Fruit fly (Drosophila melanogaster) whole organism, embryonic: ENCODE results near the gene CG7650.

Experiments used
- Atf6 ChIP-seq: fragments of 200-800 bp; sonication (Bioruptor generic); IDR thresholded peaks from 2 replicates; pipeline ENCODE4 v1.3.6; 2022; ENCODE audit warnings: missing biosample characterization, missing genetic modification characterization
- B-H2 ChIP-seq: fragments of 200-800 bp; sonication (Bioruptor generic); optimal IDR thresholded peaks from 2 replicates; lab custom pipeline; 2018; ENCODE audit warnings: missing biosample characterization, mild to moderate bottlenecking, missing genetic modification characterization
- BtbVII ChIP-seq: fragments of 200-800 bp; sonication (Bioruptor generic); optimal IDR thresholded peaks from 3 replicates; lab custom pipeline; 2017; ENCODE audit warnings: missing biosample characterization, mild to moderate bottlenecking, missing genetic modification characterization
- Bteb2 ChIP-seq: fragments of 200-800 bp; sonication (Bioruptor generic); optimal IDR thresholded peaks from 2 replicates; lab custom pipeline; 2016; ENCODE audit warnings: missing biosample characterization, missing genetic modification characterization
- CG10267 ChIP-seq: fragments of 200-800 bp; sonication (Bioruptor generic); optimal IDR thresholded peaks from 2 replicates; lab custom pipeline; 2018; ENCODE audit warnings: missing biosample characterization, mild to moderate bottlenecking, missing genetic modification characterization, moderate library complexity
- CG10543 ChIP-seq: fragments of 200-800 bp; sonication (Bioruptor generic); optimal IDR thresholded peaks from 3 replicates; lab custom pipeline; 2017; ENCODE audit warnings: missing biosample characterization, mild to moderate bottlenecking, missing genetic modification characterization, moderate library complexity
- CG11093 ChIP-seq: fragments of 200-800 bp; sonication (Bioruptor generic); IDR thresholded peaks from 3 replicates; pipeline ENCODE4 v1.3.6; 2022; ENCODE audit warnings: missing biosample characterization, missing genetic modification characterization
- CG11456 ChIP-seq: fragments of 200-800 bp; sonication (Bioruptor generic); IDR thresholded peaks from 3 replicates; pipeline ENCODE4 v1.3.6; 2022; ENCODE audit warnings: missing biosample characterization, missing genetic modification characterization
- CG11504 ChIP-seq: fragments of 200-800 bp; sonication (Bioruptor generic); optimal IDR thresholded peaks from 3 replicates; lab custom pipeline; 2019; ENCODE audit warnings: missing biosample characterization, mild to moderate bottlenecking, missing genetic modification characterization, moderate library complexity
- CG12769 ChIP-seq: fragments of 200-800 bp; sonication (Bioruptor generic); optimal IDR thresholded peaks from 2 replicates; lab custom pipeline; 2019; ENCODE audit warnings: missing biosample characterization, mild to moderate bottlenecking, missing genetic modification characterization, moderate library complexity
- CG14441 ChIP-seq: fragments of 200-800 bp; sonication (Bioruptor generic); IDR thresholded peaks from 2 replicates; pipeline ENCODE4 v1.3.6; 2022; ENCODE audit warnings: missing biosample characterization, missing genetic modification characterization
- CG15073 ChIP-seq: fragments of 200-800 bp; sonication (Bioruptor generic); optimal IDR thresholded peaks from 2 replicates; lab custom pipeline; 2016; ENCODE audit warnings: missing biosample characterization, missing genetic modification characterization
- CG16815 ChIP-seq: fragments of 200-800 bp; sonication (Bioruptor generic); optimal IDR thresholded peaks from 3 replicates; lab custom pipeline; 2017; ENCODE audit warnings: missing biosample characterization, mild to moderate bottlenecking, missing genetic modification characterization
- CG2712 ChIP-seq: fragments of 200-800 bp; optimal IDR thresholded peaks from 3 replicates; lab custom pipeline; 2019; ENCODE audit warnings: missing biosample characterization, mild to moderate bottlenecking, missing genetic modification characterization, moderate library complexity
- CG31441 ChIP-seq: fragments of 200-800 bp; sonication (Bioruptor generic); IDR thresholded peaks from 2 replicates; pipeline ENCODE4 v1.3.6; 2022; ENCODE audit warnings: missing biosample characterization, missing genetic modification characterization
- CG34376 ChIP-seq: fragments of 200-800 bp; sonication (Bioruptor generic); optimal IDR thresholded peaks from 2 replicates; lab custom pipeline; 2018; ENCODE audit warnings: missing biosample characterization, mild to moderate bottlenecking, missing genetic modification characterization
- CG3847 ChIP-seq: fragments of 200-800 bp; sonication (Bioruptor generic); IDR thresholded peaks from 2 replicates; pipeline ENCODE4 v1.3.6; 2022; ENCODE audit warnings: missing biosample characterization, missing genetic modification characterization
- CG4360 ChIP-seq: fragments of 200-800 bp; sonication (Bioruptor generic); IDR thresholded peaks from 2 replicates; pipeline ENCODE4 v1.3.6; 2022; ENCODE audit warnings: missing biosample characterization, missing genetic modification characterization
- CG6765 ChIP-seq: fragments of 200-800 bp; sonication (Bioruptor generic); optimal IDR thresholded peaks from 3 replicates; lab custom pipeline; 2017; ENCODE audit warnings: missing biosample characterization, mild to moderate bottlenecking, missing genetic modification characterization
- CG9727 ChIP-seq: fragments of 200-800 bp; sonication (Bioruptor generic); optimal IDR thresholded peaks from 3 replicates; lab custom pipeline; 2017; ENCODE audit warnings: missing biosample characterization, mild to moderate bottlenecking, missing genetic modification characterization
- CG9797 ChIP-seq: fragments of 200-800 bp; sonication (Bioruptor generic); optimal IDR thresholded peaks from 3 replicates; lab custom pipeline; 2018; ENCODE audit warnings: missing biosample characterization, mild to moderate bottlenecking, missing genetic modification characterization
- CG9817 ChIP-seq: fragments of 200-800 bp; sonication (Bioruptor generic); optimal IDR thresholded peaks from 2 replicates; lab custom pipeline; 2018; ENCODE audit warnings: missing biosample characterization, mild to moderate bottlenecking, missing genetic modification characterization, moderate library complexity
- D19A ChIP-seq: fragments of 200-800 bp; optimal IDR thresholded peaks from 3 replicates; lab custom pipeline; 2019; ENCODE audit warnings: missing biosample characterization, mild to moderate bottlenecking, missing genetic modification characterization, moderate library complexity
- ERR ChIP-seq: fragments of 200-800 bp; sonication (Bioruptor generic); optimal IDR thresholded peaks from 2 replicates; lab custom pipeline; 2016; ENCODE audit warnings: missing biosample characterization, missing genetic modification characterization
- Fer1 ChIP-seq: fragments of 200-800 bp; sonication (Bioruptor generic); optimal IDR thresholded peaks from 2 replicates; lab custom pipeline; 2017; ENCODE audit warnings: missing biosample characterization, mild to moderate bottlenecking, missing genetic modification characterization
- Fer2 ChIP-seq: fragments of 200-800 bp; sonication (Bioruptor generic); optimal IDR thresholded peaks from 2 replicates; lab custom pipeline; 2018; ENCODE audit warnings: missing biosample characterization, mild to moderate bottlenecking, missing genetic modification characterization, moderate library complexity
- HLHmδ ChIP-seq: fragments of 200-800 bp; sonication (Bioruptor generic); optimal IDR thresholded peaks from 2 replicates; lab custom pipeline; 2018; ENCODE audit warnings: missing biosample characterization, mild to moderate bottlenecking, missing genetic modification characterization, moderate library complexity
- Hr3 ChIP-seq: fragments of 200-800 bp; sonication (Bioruptor generic); optimal IDR thresholded peaks from 3 replicates; lab custom pipeline; 2016; ENCODE audit warnings: missing biosample characterization, missing genetic modification characterization
- Hsf ChIP-seq: fragments of 200-800 bp; sonication (Bioruptor generic); optimal IDR thresholded peaks from 3 replicates; lab custom pipeline; 2016; ENCODE audit warnings: missing biosample characterization, missing genetic modification characterization
- MESR4 ChIP-seq: fragments of 200-800 bp; sonication (Bioruptor generic); optimal IDR thresholded peaks from 2 replicates; lab custom pipeline; 2018; ENCODE audit warnings: missing biosample characterization, mild to moderate bottlenecking, missing genetic modification characterization, moderate library complexity
- Mad ChIP-seq: fragments of 200-800 bp; sonication (Bioruptor generic); optimal IDR thresholded peaks from 2 replicates; lab custom pipeline; 2016; ENCODE audit warnings: missing biosample characterization, missing genetic modification characterization
- Oaz ChIP-seq: fragments of 200-800 bp; sonication (Bioruptor generic); IDR thresholded peaks from 2 replicates; pipeline ENCODE4 v1.3.6; 2022; ENCODE audit warnings: missing biosample characterization, missing genetic modification characterization
- Pdp1 ChIP-seq, 2 experiments: fragments of 200-800 bp; sonication (Bioruptor generic); optimal IDR thresholded peaks; 3 replicates each; lab custom pipeline; 2016; ENCODE audit warnings: missing biosample characterization in 2 of 2, missing genetic modification characterization in 2 of 2, mild to moderate bottlenecking in 1 of 2, moderate library complexity in 1 of 2
- Rx ChIP-seq: fragments of 200-800 bp; sonication (Bioruptor generic); IDR thresholded peaks from 2 replicates; pipeline ENCODE4 v1.3.6; 2022; ENCODE audit warnings: missing biosample characterization, missing genetic modification characterization
- Sin3A ChIP-seq: fragments of >200 bp; optimal IDR thresholded peaks from 2 replicates; lab custom pipeline; 2018
- aop ChIP-seq: fragments of 200-800 bp; sonication (Bioruptor generic); IDR thresholded peaks from 2 replicates; pipeline ENCODE4 v1.3.6; 2022; ENCODE audit warnings: missing biosample characterization, missing genetic modification characterization
- br ChIP-seq: fragments of >200 bp; optimal IDR thresholded peaks from 2 replicates; lab custom pipeline; 2017
- caup ChIP-seq: fragments of 200-800 bp; sonication (Bioruptor generic); optimal IDR thresholded peaks from 3 replicates; lab custom pipeline; 2017; ENCODE audit warnings: missing biosample characterization, mild to moderate bottlenecking, missing genetic modification characterization, moderate library complexity; ENCODE audit not compliant: severe bottlenecking
- dysf ChIP-seq: fragments of 200-800 bp; sonication (Bioruptor generic); IDR thresholded peaks from 3 replicates; pipeline ENCODE4 v1.3.6; 2022; ENCODE audit warnings: missing biosample characterization, missing genetic modification characterization
- exex ChIP-seq: fragments of 200-800 bp; sonication (Bioruptor generic); optimal IDR thresholded peaks from 4 replicates; lab custom pipeline; 2018; ENCODE audit warnings: missing biosample characterization, mild to moderate bottlenecking, missing genetic modification characterization, moderate library complexity
- eyg ChIP-seq: fragments of 200-800 bp; sonication (Bioruptor generic); optimal IDR thresholded peaks from 3 replicates; lab custom pipeline; 2016; ENCODE audit warnings: missing biosample characterization, missing genetic modification characterization
- fu2 ChIP-seq: fragments of 200-800 bp; sonication (Bioruptor generic); optimal IDR thresholded peaks from 2 replicates; lab custom pipeline; 2016; ENCODE audit warnings: missing biosample characterization, missing genetic modification characterization
- gro ChIP-seq: fragments of 200-800 bp; sonication (Bioruptor generic); optimal IDR thresholded peaks from 2 replicates; lab custom pipeline; 2016; ENCODE audit warnings: missing biosample characterization, missing genetic modification characterization
- h ChIP-seq: fragments of >200 bp; optimal IDR thresholded peaks from 2 replicates; lab custom pipeline; 2017
- lab ChIP-seq: fragments of 200-800 bp; sonication (Bioruptor generic); optimal IDR thresholded peaks from 3 replicates; lab custom pipeline; 2017; ENCODE audit warnings: missing biosample characterization, missing genetic modification characterization, mild to moderate bottlenecking, moderate library complexity, missing genetic modification reagents
- onecut ChIP-seq: fragments of 200-800 bp; sonication (Bioruptor generic); IDR thresholded peaks from 2 replicates; pipeline ENCODE4 v1.3.6; 2022; ENCODE audit warnings: missing biosample characterization, missing genetic modification characterization
- sc ChIP-seq, 3 experiments: fragments of >200 bp in 2 of 3; fragments of 200-800 bp in 1 of 3; sonication (Bioruptor generic) in 1 of 3; optimal IDR thresholded peaks; 2 replicates in 2 of 3; 3 replicates in 1 of 3; lab custom pipeline; 2017; ENCODE audit warnings: mild to moderate bottlenecking in 1 of 3, missing biosample characterization in 1 of 3, missing genetic modification characterization in 1 of 3, missing genetic modification reagents in 1 of 3
- sima ChIP-seq: fragments of 200-800 bp; sonication (Bioruptor generic); optimal IDR thresholded peaks from 2 replicates; lab custom pipeline; 2016; ENCODE audit warnings: missing biosample characterization, missing genetic modification characterization
- sob ChIP-seq: fragments of 200-800 bp; sonication (Bioruptor generic); IDR thresholded peaks from 2 replicates; pipeline ENCODE4 v1.3.6; 2022; ENCODE audit warnings: missing biosample characterization, missing genetic modification characterization
- tna ChIP-seq: fragments of 200-800 bp; sonication (Bioruptor generic); IDR thresholded peaks from 2 replicates; pipeline ENCODE4 v1.3.6; 2022; ENCODE audit warnings: missing biosample characterization, missing genetic modification characterization; ENCODE audit not compliant: partially characterized antibody

CG7650 gene

DNA sequence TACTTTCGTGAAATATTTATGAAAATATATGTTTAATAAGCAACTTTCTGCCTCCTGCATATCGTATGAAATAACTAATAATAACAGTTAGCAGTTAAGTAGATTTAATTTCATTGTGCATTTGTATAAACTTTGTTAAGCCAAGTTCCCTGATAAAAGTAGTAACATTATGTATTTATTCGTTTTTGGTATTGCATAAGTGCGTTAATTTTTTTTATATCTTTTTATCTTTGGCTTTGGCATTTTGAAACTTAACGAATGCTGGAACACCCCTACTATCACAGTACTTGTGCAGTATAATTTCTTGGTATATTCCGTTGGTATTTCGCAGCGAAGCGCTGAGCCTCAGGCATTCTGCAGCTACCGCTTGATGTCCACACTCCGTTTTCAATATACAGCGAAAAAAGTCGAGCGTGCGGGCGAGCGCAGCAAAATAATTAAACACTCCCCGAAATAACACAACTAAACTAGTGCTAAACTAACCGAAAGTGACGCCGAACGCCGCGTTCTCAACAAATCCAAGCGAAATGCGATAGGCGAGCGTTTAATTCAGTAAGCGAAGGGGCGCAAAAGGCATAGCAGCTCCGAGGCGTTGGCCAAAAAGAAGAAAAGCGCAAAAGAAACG lies 21.6 kb downstream of the CG7650 start, which contains the start of gene RhoGAP71E (continued):
- TF ChIP-seq Pdp1 (GFP tag; optimal IDR thresholded peaks at IDR 0.05; lab: Kevin White, UChicago) (peak in 1 of 2 experiments; percentile 48), CG34376 (peak; percentile 34), CG3847 (peak; percentile 49), tna (GFP tag; lab: Robert Waterston, UW) (no peak), CG14441 (GFP tag; lab: Robert Waterston, UW) (no peak), CG10543 (GFP tag; lab: Kevin White, UChicago) (peak; percentile 54), CG12769 (peak; percentile 21), BtbVII (GFP tag; lab: Kevin White, UChicago) (peak; percentile 9), Hr3 (GFP tag; lab: Kevin White, UChicago) (no peak), CG11093 (GFP tag; lab: Robert Waterston, UW) (no peak), br (lab: Kevin White, UChicago) (no peak), Atf6 (peak; percentile 59), CG31441 (GFP tag; lab: Robert Waterston, UW) (peak; percentile 55), sob (peak; percentile 65; the same call in 1 of the 2 replicates), CG9797 (GFP tag; lab: Kevin White, UChicago) (peak; percentile 87), MESR4 (GFP tag; lab: Kevin White, UChicago) (peak; percentile 93), CG16815 (GFP tag; lab: Kevin White, UChicago) (no peak), Rx (GFP tag; lab: Robert Waterston, UW) (0 out of 2 replicates have a peak, but pooled peaks have one; percentile 24), CG4360 (GFP tag; lab: Robert Waterston, UW) (peak; percentile 44; the same call in 1 of the 2 replicates), CG9817 (tag; lab: Kevin White, UChicago) (peak; percentile 32), sc (optimal IDR thresholded peaks at IDR 0.05; lab: Kevin White, UChicago) (no peak), sc (GFP tag; optimal IDR thresholded peaks at IDR 0.05; lab: Kevin White, UChicago) (no peak), CG11456 (GFP tag; lab: Robert Waterston, UW) (0 out of 3 replicates have a peak, but pooled peaks have one; percentile 54), caup (peak; percentile 70), HLHmδ (GFP tag; lab: Kevin White, UChicago) (peak; percentile 26), h (lab: Kevin White, UChicago) (no peak), CG9727 (GFP tag; lab: Kevin White, UChicago) (peak; percentile 37), Sin3A (lab: Kevin White, UChicago) (peak; percentile 10), Mad (GFP tag; lab: Kevin White, UChicago) (no peak), Hsf (peak; percentile 2), gro (GFP tag; lab: Kevin White, UChicago) (peak; percentile 22), CG10267 (peak; percentile 46), ERR (GFP tag; lab: Kevin White, UChicago) (peak; percentile 9), eyg (no peak), fu2 (GFP tag; lab: Kevin White, UChicago) (no peak), Fer2 (peak; percentile 40), sima (GFP tag; lab: Kevin White, UChicago) (no peak), CG2712 (tag; lab: Kevin White, UChicago) (peak; percentile 69), Fer1 (GFP tag; lab: Kevin White, UChicago) (peak; percentile 63), B-H2 (GFP tag; lab: Kevin White, UChicago) (peak; percentile 8), CG15073 (GFP tag; lab: Kevin White, UChicago) (no peak), dysf (GFP tag; lab: Robert Waterston, UW) (peak; percentile 25; the same call in 1 of the 3 replicates), lab (GFP tag; lab: Kevin White, UChicago) (peak; percentile 64), exex (tag; lab: Kevin White, UChicago) (peak; percentile 13), Bteb2 (GFP tag; lab: Kevin White, UChicago) (peak; percentile 8), CG6765 (GFP tag; lab: Kevin White, UChicago) (peak; percentile 10), aop (GFP tag; lab: Robert Waterston, UW) (no peak), D19A (no peak), onecut (GFP tag; lab: Robert Waterston, UW) (peak; percentile 46), CG11504 (peak; percentile 56), Oaz (0 out of 2 replicates have a peak, but pooled peaks have one; percentile 32)
